ENCODE assay signal across 5 worm cellular contexts in the genomic region with DNA sequence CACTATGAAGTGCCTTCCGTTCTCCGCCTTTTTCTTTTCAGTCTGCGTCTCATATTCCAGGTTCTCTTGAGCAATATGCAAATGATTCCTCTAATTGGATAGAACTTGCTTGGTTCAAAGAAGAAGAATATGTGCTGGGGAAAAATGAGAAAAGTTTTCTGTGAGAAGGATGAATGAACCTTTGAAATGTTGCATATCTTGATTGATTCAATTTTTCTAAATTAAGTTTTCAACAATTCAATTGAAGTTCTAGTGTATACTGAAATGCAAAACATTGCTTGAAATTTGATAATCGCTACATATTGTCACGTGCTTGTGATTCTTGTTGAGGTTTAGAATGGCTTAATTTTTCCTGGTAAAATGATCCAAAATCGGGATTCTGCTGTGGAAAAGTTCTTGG.
TF ChIP-seq lines count a peak whose summit lies in the region.

No protein-coding gene starts in this region.

TF ChIP-seq in whole organism, L1 larva, 84 proteins besides CTCF, POLR2A, EP300 and RAD21:
- TF ChIP-seq fkh-8 (tag; optimal IDR thresholded peaks at IDR 0.05; lab: Kevin White, UChicago) = peak; percentile 24
- TF ChIP-seq nhr-47 (tag; optimal IDR thresholded peaks at IDR 0.05; lab: Kevin White, UChicago) = peak; percentile 41
- peak; percentile 39 for TF ChIP-seq lin-14 (GFP tag; optimal IDR thresholded peaks at IDR 0.05; lab: Kevin White, UChicago)
- peak; percentile 96 for TF ChIP-seq fkh-10 (GFP tag; optimal IDR thresholded peaks at IDR 0.05; lab: Kevin White, UChicago)
- peak; percentile 36 for TF ChIP-seq nhr-71 (tag; optimal IDR thresholded peaks at IDR 0.05; lab: Kevin White, UChicago)
- no peak for TF ChIP-seq elt-3 (tag; optimal IDR thresholded peaks at IDR 0.05; lab: Kevin White, UChicago)
- TF ChIP-seq mdl-1 (tag; optimal IDR thresholded peaks at IDR 0.05; lab: Kevin White, UChicago) = no peak
- TF ChIP-seq isw-1 (GFP tag; IDR thresholded peaks at IDR 0.05; lab: Robert Waterston, UW) = no peak
- TF ChIP-seq grh-1 (GFP tag; IDR thresholded peaks at IDR 0.05; lab: Robert Waterston, UW) = no peak

TF ChIP-seq in whole organism, L3 larva, 47 proteins besides CTCF, POLR2A, EP300 and RAD21:
- TF ChIP-seq fkh-10 (GFP tag; optimal IDR thresholded peaks at IDR 0.05; lab: Kevin White, UChicago) (peak; percentile 96), nhr-76 (tag; optimal IDR thresholded peaks at IDR 0.05; lab: Kevin White, UChicago) (no peak)

TF ChIP-seq in whole organism, L4 larva, 104 proteins besides CTCF, POLR2A, EP300 and RAD21:
- peak; percentile 80 for TF ChIP-seq ces-1 (GFP tag; optimal IDR thresholded peaks at IDR 0.05; lab: Kevin White, UChicago)
- peak; percentile 81 for TF ChIP-seq fkh-10 (GFP tag; optimal IDR thresholded peaks at IDR 0.05; lab: Kevin White, UChicago)
- TF ChIP-seq saeg-2 (GFP tag; IDR thresholded peaks at IDR 0.05; lab: Robert Waterston, UW) = no peak
- TF ChIP-seq dmd-9 (GFP tag; IDR thresholded peaks at IDR 0.05; lab: Robert Waterston, UW) = no peak
- TF ChIP-seq mdl-1 (tag; optimal IDR thresholded peaks at IDR 0.05; lab: Kevin White, UChicago) = peak in 1 of 2 experiments; percentile 2

TF ChIP-seq in whole organism, late embryonic, 69 proteins besides CTCF, POLR2A, EP300 and RAD21:
- TF ChIP-seq unc-42 (tag; optimal IDR thresholded peaks at IDR 0.05; lab: Kevin White, UChicago) = peak; percentile 93
- no peak for TF ChIP-seq pha-2 (tag; optimal IDR thresholded peaks at IDR 0.05; lab: Kevin White, UChicago)

TF ChIP-seq in whole organism, mixed stage, embryonic, 35 proteins besides CTCF, POLR2A, EP300 and RAD21:
- TF ChIP-seq sem-2 (GFP tag; optimal IDR thresholded peaks at IDR 0.05; lab: Kevin White, UChicago) (no peak), lin-13 (tag; optimal IDR thresholded peaks at IDR 0.05; lab: Kevin White, UChicago) (no peak), sptf-1 (tag; optimal IDR thresholded peaks at IDR 0.05; lab: Kevin White, UChicago) (no peak), snpc-4 (tag; optimal IDR thresholded peaks at IDR 0.05; lab: Kevin White, UChicago) (no peak), blmp-1 (tag; optimal IDR thresholded peaks at IDR 0.05; lab: Kevin White, UChicago) (no peak), ces-1 (GFP tag; optimal IDR thresholded peaks at IDR 0.05; lab: Kevin White, UChicago) (peak; percentile 86)
TF ChIP-seq in whole organism, mixed stage, embryonic: peak in this region for 1.
